Fruit fly (Drosophila melanogaster) whole organism, pupa: Measurements from ENCODE around the gene HIP.

Experiments used
- CG13204 ChIP-seq: fragments of 200-800 bp; sonication (Bioruptor generic); optimal IDR thresholded peaks from 2 replicates; lab custom pipeline; 2018; ENCODE audit warnings: missing biosample characterization, mild to moderate bottlenecking, missing genetic modification characterization, moderate library complexity
- CG15710 ChIP-seq: fragments of 200-800 bp; sonication (Bioruptor generic); optimal IDR thresholded peaks from 2 replicates; lab custom pipeline; 2018; ENCODE audit warnings: missing biosample characterization, mild to moderate bottlenecking, missing genetic modification characterization, moderate library complexity
- CG17806 ChIP-seq: fragments of 200-800 bp; sonication (Bioruptor generic); optimal IDR thresholded peaks from 2 replicates; lab custom pipeline; 2018; ENCODE audit warnings: missing biosample characterization, mild to moderate bottlenecking, missing genetic modification characterization, moderate library complexity
- CG32121 ChIP-seq: fragments of 200-800 bp; sonication (Bioruptor generic); IDR thresholded peaks from 2 replicates; pipeline ENCODE4 v1.3.6; 2022; ENCODE audit warnings: missing biosample characterization, missing genetic modification characterization
- CG34367 ChIP-seq: fragments of 200-800 bp; sonication (Bioruptor generic); optimal IDR thresholded peaks from 2 replicates; lab custom pipeline; 2018; ENCODE audit warnings: missing biosample characterization, mild to moderate bottlenecking, missing genetic modification characterization
- CG4496 ChIP-seq: fragments of 200-800 bp; sonication (Bioruptor generic); IDR thresholded peaks from 3 replicates; pipeline ENCODE4 v1.3.6; 2022; ENCODE audit warnings: missing biosample characterization, missing genetic modification characterization
- CG9948 ChIP-seq: fragments of 200-800 bp; sonication (Bioruptor generic); optimal IDR thresholded peaks from 2 replicates; lab custom pipeline; 2018; ENCODE audit warnings: missing biosample characterization, mild to moderate bottlenecking, missing genetic modification characterization, moderate library complexity
- D1 ChIP-seq: fragments of 200-800 bp; sonication (Bioruptor generic); optimal IDR thresholded peaks from 2 replicates; lab custom pipeline; 2018; ENCODE audit warnings: missing biosample characterization, mild to moderate bottlenecking, missing genetic modification characterization, moderate library complexity
- Ets98B ChIP-seq: fragments of 200-800 bp; sonication (Bioruptor generic); IDR thresholded peaks from 2 replicates; pipeline ENCODE4 v1.3.6; 2022; ENCODE audit warnings: missing biosample characterization, missing genetic modification characterization
- fd96Ca ChIP-seq: fragments of 200-800 bp; sonication (Bioruptor generic); IDR thresholded peaks from 3 replicates; pipeline ENCODE4 v1.3.6; 2022; ENCODE audit warnings: missing biosample characterization, missing genetic modification characterization
- gl ChIP-seq: fragments of 200-800 bp; sonication (Bioruptor generic); optimal IDR thresholded peaks from 2 replicates; lab custom pipeline; 2018; ENCODE audit warnings: missing biosample characterization, mild to moderate bottlenecking, missing genetic modification characterization

- TF ChIP-seq Ets98B (GFP tag; lab: Robert Waterston, UW) (no peak), CG34367 (tag; lab: Kevin White, UChicago) (no peak), CG17806 (tag; lab: Kevin White, UChicago) (no peak), CG13204 (GFP tag; lab: Kevin White, UChicago) (no peak), CG15710 (tag; lab: Kevin White, UChicago) (no peak), D1 (tag; lab: Kevin White, UChicago) (no peak), CG9948 (tag; lab: Kevin White, UChicago) (no peak), fd96Ca (no peak), gl (tag; lab: Kevin White, UChicago) (no peak), CG32121 (GFP tag; lab: Robert Waterston, UW) (no peak), CG4496 (GFP tag; lab: Robert Waterston, UW) (0 out of 3 replicates have a peak, but pooled peaks have one; percentile 19)
Observed at dm6 chrX:3846393-3846792, 47.4 kb downstream of the HIP start.
